Fruit fly (Drosophila melanogaster) whole organism, embryonic: ENCODE data around the gene CG9471.

Experiments
- Ada2b ChIP-seq: fragments of 200-800 bp; sonication (Bioruptor generic); IDR thresholded peaks from 2 replicates; pipeline ENCODE4 v1.3.6; 2022; ENCODE audit warnings: missing biosample characterization, missing genetic modification characterization
- Bdp1 ChIP-seq: fragments of 200-800 bp; sonication (Bioruptor generic); optimal IDR thresholded peaks from 3 replicates; lab custom pipeline; 2016; ENCODE audit warnings: missing biosample characterization, missing genetic modification characterization
- CG11085 ChIP-seq: fragments of 200-800 bp; sonication (Bioruptor generic); IDR thresholded peaks from 2 replicates; pipeline ENCODE4 v1.3.6; 2022; ENCODE audit warnings: missing biosample characterization, missing genetic modification characterization
- CG11093 ChIP-seq: fragments of 200-800 bp; sonication (Bioruptor generic); IDR thresholded peaks from 3 replicates; pipeline ENCODE4 v1.3.6; 2022; ENCODE audit warnings: missing biosample characterization, missing genetic modification characterization
- CG12659 ChIP-seq: fragments of 200-800 bp; sonication (Bioruptor generic); optimal IDR thresholded peaks from 3 replicates; lab custom pipeline; 2017; ENCODE audit warnings: mild to moderate bottlenecking, missing biosample characterization, missing genetic modification reagents, missing genetic modification characterization
- CG13624 ChIP-seq: fragments of 200-800 bp; sonication (Bioruptor generic); optimal IDR thresholded peaks from 2 replicates; lab custom pipeline; 2016; ENCODE audit warnings: missing biosample characterization, missing genetic modification characterization
- CG14710 ChIP-seq: fragments of 200-800 bp; sonication (Bioruptor generic); optimal IDR thresholded peaks from 3 replicates; lab custom pipeline; 2019; ENCODE audit warnings: missing biosample characterization, mild to moderate bottlenecking, missing genetic modification characterization, moderate library complexity
- CG15696 ChIP-seq: fragments of 200-800 bp; sonication (Bioruptor generic); optimal IDR thresholded peaks from 2 replicates; lab custom pipeline; 2019; ENCODE audit warnings: missing biosample characterization, mild to moderate bottlenecking, missing genetic modification characterization, moderate library complexity
- CG18619 ChIP-seq: fragments of 200-800 bp; sonication (Bioruptor generic); optimal IDR thresholded peaks from 3 replicates; lab custom pipeline; 2017; ENCODE audit warnings: missing biosample characterization, mild to moderate bottlenecking, missing genetic modification characterization
- CG2129 ChIP-seq: fragments of 200-800 bp; sonication (Bioruptor generic); IDR thresholded peaks from 2 replicates; pipeline ENCODE4 v1.3.6; 2022; ENCODE audit warnings: missing biosample characterization, missing genetic modification characterization; ENCODE audit not compliant: partially characterized antibody
- CG2678 ChIP-seq: fragments of 200-800 bp; sonication (Bioruptor generic); optimal IDR thresholded peaks from 3 replicates; lab custom pipeline; 2019; ENCODE audit warnings: missing biosample characterization, mild to moderate bottlenecking, missing genetic modification characterization, moderate library complexity
- CG3065 ChIP-seq: fragments of 200-800 bp; sonication (Bioruptor generic); optimal IDR thresholded peaks from 2 replicates; lab custom pipeline; 2016; ENCODE audit warnings: missing biosample characterization, missing genetic modification characterization
- CG3163 ChIP-seq: fragments of 200-800 bp; sonication (Bioruptor generic); optimal IDR thresholded peaks from 3 replicates; lab custom pipeline; 2016; ENCODE audit warnings: missing biosample characterization, missing genetic modification characterization
- CG34376 ChIP-seq: fragments of 200-800 bp; sonication (Bioruptor generic); optimal IDR thresholded peaks from 2 replicates; lab custom pipeline; 2018; ENCODE audit warnings: missing biosample characterization, mild to moderate bottlenecking, missing genetic modification characterization
- CG4360 ChIP-seq: fragments of 200-800 bp; sonication (Bioruptor generic); IDR thresholded peaks from 2 replicates; pipeline ENCODE4 v1.3.6; 2022; ENCODE audit warnings: missing biosample characterization, missing genetic modification characterization
- CG4854 ChIP-seq: fragments of 200-800 bp; sonication (Bioruptor generic); optimal IDR thresholded peaks from 2 replicates; lab custom pipeline; 2016; ENCODE audit warnings: missing biosample characterization, missing genetic modification characterization, inconsistent platforms
- CG6272 ChIP-seq: fragments of 200-800 bp; sonication (Bioruptor generic); IDR thresholded peaks from 2 replicates; pipeline ENCODE4 v1.3.6; 2022; ENCODE audit warnings: missing biosample characterization, missing genetic modification characterization
- CG6689 ChIP-seq: fragments of 200-800 bp; sonication (Bioruptor generic); IDR thresholded peaks from 2 replicates; pipeline ENCODE4 v1.3.6; 2022; ENCODE audit warnings: missing biosample characterization, missing genetic modification characterization
- CG7556 ChIP-seq: fragments of 200-800 bp; sonication (Bioruptor generic); optimal IDR thresholded peaks from 2 replicates; lab custom pipeline; 2017; ENCODE audit warnings: missing biosample characterization, mild to moderate bottlenecking, missing genetic modification characterization
- CG9797 ChIP-seq: fragments of 200-800 bp; sonication (Bioruptor generic); optimal IDR thresholded peaks from 3 replicates; lab custom pipeline; 2018; ENCODE audit warnings: missing biosample characterization, mild to moderate bottlenecking, missing genetic modification characterization
- CG9932 ChIP-seq: fragments of 200-800 bp; sonication (Bioruptor generic); IDR thresholded peaks from 2 replicates; pipeline ENCODE4 v1.3.6; 2022; ENCODE audit warnings: missing biosample characterization, missing genetic modification characterization
- Chrac-16 ChIP-seq: fragments of 200-800 bp; sonication (Bioruptor generic); optimal IDR thresholded peaks from 3 replicates; lab custom pipeline; 2016; ENCODE audit warnings: missing biosample characterization, missing genetic modification characterization
- Dbx ChIP-seq: fragments of 200-800 bp; sonication (Bioruptor generic); IDR thresholded peaks from 3 replicates; pipeline ENCODE4 v1.3.6; 2022; ENCODE audit warnings: missing biosample characterization, missing genetic modification characterization
- Dek ChIP-seq: fragments of 200-800 bp; sonication (Bioruptor generic); optimal IDR thresholded peaks from 3 replicates; lab custom pipeline; 2019; ENCODE audit warnings: missing biosample characterization, mild to moderate bottlenecking, missing genetic modification characterization, moderate library complexity
- E2f1 ChIP-seq: fragments of 200-800 bp; sonication (Bioruptor generic); IDR thresholded peaks from 2 replicates; pipeline ENCODE4 v1.3.6; 2022; ENCODE audit warnings: missing biosample characterization, missing genetic modification characterization
- Ets65A ChIP-seq: fragments of 200-800 bp; sonication (Bioruptor generic); peaks from one replicate; lab custom pipeline; 2016; ENCODE audit warnings: missing biosample characterization, missing genetic modification characterization
- Hr3 ChIP-seq: fragments of 200-800 bp; sonication (Bioruptor generic); optimal IDR thresholded peaks from 3 replicates; lab custom pipeline; 2016; ENCODE audit warnings: missing biosample characterization, missing genetic modification characterization
- Lim3 ChIP-seq: fragments of 200-800 bp; sonication (Bioruptor generic); IDR thresholded peaks from 2 replicates; pipeline ENCODE4 v1.3.6; 2022; ENCODE audit warnings: missing biosample characterization, missing genetic modification characterization
- Med ChIP-seq: fragments of 200-800 bp; sonication (Bioruptor generic); peaks from one replicate; lab custom pipeline; 2016; ENCODE audit warnings: missing biosample characterization, missing genetic modification characterization, mild to moderate bottlenecking, inconsistent platforms, moderate library complexity
- Nf-YB ChIP-seq: fragments of 200-800 bp; sonication (Bioruptor generic); optimal IDR thresholded peaks from 3 replicates; lab custom pipeline; 2019; ENCODE audit warnings: missing biosample characterization, mild to moderate bottlenecking, missing genetic modification characterization, moderate library complexity
- Tbp ChIP-seq: fragments of >200 bp; optimal IDR thresholded peaks from 2 replicates; lab custom pipeline; 2018; ENCODE audit warnings: missing biosample characterization, missing genetic modification characterization
- ab ChIP-seq: fragments of 200-800 bp; sonication (Bioruptor generic); optimal IDR thresholded peaks from 2 replicates; lab custom pipeline; 2016; ENCODE audit warnings: missing biosample characterization, missing genetic modification characterization
- ap ChIP-seq: fragments of 200-800 bp; sonication (Bioruptor generic); IDR thresholded peaks from 2 replicates; pipeline ENCODE4 v1.3.6; 2022; ENCODE audit warnings: missing biosample characterization, missing genetic modification characterization
- ash1 ChIP-seq: fragments of 200-800 bp; sonication (Bioruptor generic); optimal IDR thresholded peaks from 2 replicates; lab custom pipeline; 2018; ENCODE audit warnings: missing biosample characterization, mild to moderate bottlenecking, missing genetic modification characterization
- bigmax ChIP-seq: fragments of 200-800 bp; sonication (Bioruptor generic); optimal IDR thresholded peaks from 2 replicates; lab custom pipeline; 2018; ENCODE audit warnings: missing biosample characterization, mild to moderate bottlenecking, missing genetic modification characterization
- caup ChIP-seq: fragments of 200-800 bp; sonication (Bioruptor generic); optimal IDR thresholded peaks from 3 replicates; lab custom pipeline; 2017; ENCODE audit warnings: missing biosample characterization, mild to moderate bottlenecking, missing genetic modification characterization, moderate library complexity; ENCODE audit not compliant: severe bottlenecking
- chif ChIP-seq, 2 experiments: fragments of 200-800 bp; sonication (Bioruptor generic); optimal IDR thresholded peaks; 3 replicates each; lab custom pipeline; 2016; ENCODE audit warnings: missing biosample characterization in 2 of 2, missing genetic modification characterization in 2 of 2
- crp ChIP-seq, 2 experiments: fragments of 200-800 bp; sonication (Bioruptor generic); optimal IDR thresholded peaks; 2 replicates in 1 of 2; 3 replicates in 1 of 2; lab custom pipeline; 2017; ENCODE audit warnings: missing biosample characterization in 2 of 2, missing genetic modification characterization in 2 of 2, mild to moderate bottlenecking in 1 of 2, moderate library complexity in 1 of 2
- emc ChIP-seq: fragments of 200-800 bp; sonication (Bioruptor generic); optimal IDR thresholded peaks from 2 replicates; lab custom pipeline; 2016; ENCODE audit warnings: missing biosample characterization, missing genetic modification characterization
- fd64A ChIP-seq: fragments of 200-800 bp; sonication (Bioruptor generic); optimal IDR thresholded peaks from 3 replicates; lab custom pipeline; 2018; ENCODE audit warnings: missing biosample characterization, mild to moderate bottlenecking, missing genetic modification characterization
- gcm2 ChIP-seq: fragments of 200-800 bp; sonication (Bioruptor generic); optimal IDR thresholded peaks from 2 replicates; lab custom pipeline; 2016; ENCODE audit warnings: missing biosample characterization, missing genetic modification characterization
- lilli ChIP-seq: fragments of 200-800 bp; sonication (Bioruptor generic); optimal IDR thresholded peaks from 3 replicates; lab custom pipeline; 2016; ENCODE audit warnings: missing biosample characterization, missing genetic modification characterization
- nerfin-1 ChIP-seq: fragments of 200-800 bp; sonication (Bioruptor generic); optimal IDR thresholded peaks from 3 replicates; lab custom pipeline; 2019; ENCODE audit warnings: missing biosample characterization, mild to moderate bottlenecking, missing genetic modification characterization, moderate library complexity
- nmo ChIP-seq: fragments of 200-800 bp; sonication (Bioruptor generic); optimal IDR thresholded peaks from 2 replicates; lab custom pipeline; 2018; ENCODE audit warnings: missing biosample characterization, mild to moderate bottlenecking, missing genetic modification characterization, moderate library complexity
- p53 ChIP-seq: fragments of 200-800 bp; sonication (Bioruptor generic); optimal IDR thresholded peaks from 2 replicates; lab custom pipeline; 2016; ENCODE audit warnings: missing biosample characterization, missing genetic modification characterization
- sima ChIP-seq: fragments of 200-800 bp; sonication (Bioruptor generic); optimal IDR thresholded peaks from 2 replicates; lab custom pipeline; 2016; ENCODE audit warnings: missing biosample characterization, missing genetic modification characterization
- sna ChIP-seq: fragments of 200-800 bp; sonication (Bioruptor generic); IDR thresholded peaks from 2 replicates; pipeline ENCODE4 v1.3.6; 2022; ENCODE audit warnings: missing biosample characterization, missing genetic modification characterization; ENCODE audit not compliant: partially characterized antibody
- tna ChIP-seq: fragments of 200-800 bp; sonication (Bioruptor generic); IDR thresholded peaks from 2 replicates; pipeline ENCODE4 v1.3.6; 2022; ENCODE audit warnings: missing biosample characterization, missing genetic modification characterization; ENCODE audit not compliant: partially characterized antibody
- vvl ChIP-seq: fragments of 200-800 bp; sonication (Bioruptor generic); IDR thresholded peaks from 2 replicates; pipeline ENCODE4 v1.3.6; 2022; ENCODE audit warnings: missing biosample characterization, missing genetic modification characterization

The CG9471 gene

DNA sequence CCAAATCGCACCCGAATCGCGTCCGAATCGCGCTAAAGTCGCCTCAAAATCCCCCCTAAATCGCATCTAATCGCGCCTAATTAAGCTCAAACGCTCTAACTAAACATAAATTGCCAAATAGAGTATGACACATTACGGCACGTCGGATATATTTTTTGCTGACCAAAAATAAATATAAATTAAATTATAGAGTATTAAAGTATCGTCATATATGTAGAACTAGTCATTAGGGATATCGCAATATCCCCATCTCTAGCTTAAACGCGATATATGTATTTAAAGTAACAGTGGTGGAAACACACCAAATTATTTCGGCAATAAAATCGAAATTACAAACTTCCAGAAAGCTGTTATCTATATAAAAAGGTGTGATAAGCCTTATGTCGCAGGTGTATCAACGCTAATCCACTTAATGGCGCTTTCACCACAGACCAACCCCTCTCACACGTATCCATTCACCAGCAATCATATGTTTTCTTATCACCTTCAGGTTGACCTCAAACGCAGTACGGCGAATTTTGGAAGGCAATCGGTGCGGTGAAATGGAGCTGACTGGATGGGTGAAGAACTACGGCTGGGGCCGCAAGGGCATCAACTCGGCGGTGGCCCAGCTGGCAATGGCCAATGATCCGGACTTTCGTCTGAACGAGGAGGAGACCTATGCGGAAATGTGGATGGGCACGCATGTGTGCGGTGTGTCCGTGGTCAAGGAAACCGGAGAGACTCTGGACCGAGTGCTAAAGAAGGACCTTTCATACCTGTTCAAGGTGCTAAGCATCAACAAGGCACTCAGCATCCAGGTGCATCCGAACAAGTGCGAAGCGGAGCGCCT, 11.8 kb downstream of the CG9471 start, which contains the start of gene Mpi (continued):
- no peak for TF ChIP-seq E2f1 (GFP tag; lab: Robert Waterston, UW)
- TF ChIP-seq CG2129: peak; percentile 45; the same call in 1 of the 2 replicates
- no peak for TF ChIP-seq Nf-YB (GFP tag; lab: Kevin White, UChicago)
- peak; percentile 40 for TF ChIP-seq CG14710 (tag; lab: Kevin White, UChicago)
- TF ChIP-seq Hr3 (GFP tag; lab: Kevin White, UChicago): peak; percentile 23
- no peak for TF ChIP-seq ab (GFP tag; lab: Kevin White, UChicago)
- peak in 1 of 2 experiments; percentile 79 for TF ChIP-seq crp (GFP tag; optimal IDR thresholded peaks at IDR 0.05; lab: Kevin White, UChicago)
- TF ChIP-seq p53 (GFP tag; lab: Kevin White, UChicago): no peak
- TF ChIP-seq CG6272 (GFP tag; lab: Robert Waterston, UW): no peak
- no peak for TF ChIP-seq fd64A (GFP tag; lab: Kevin White, UChicago)
- no peak for TF ChIP-seq CG7556 (GFP tag; lab: Kevin White, UChicago)
- no peak for TF ChIP-seq ap
- TF ChIP-seq Ada2b (GFP tag; lab: Robert Waterston, UW): no peak
- no peak for TF ChIP-seq Bdp1 (GFP tag; lab: Kevin White, UChicago)
- no peak for TF ChIP-seq emc
- no peak for TF ChIP-seq CG4360 (GFP tag; lab: Robert Waterston, UW)
- TF ChIP-seq lilli (GFP tag; lab: Kevin White, UChicago): peak; percentile 37
- TF ChIP-seq CG9797 (GFP tag; lab: Kevin White, UChicago): peak; percentile 6
- no peak for TF ChIP-seq CG6689 (GFP tag; lab: Robert Waterston, UW)
- no peak for TF ChIP-seq CG3065 (GFP tag; lab: Kevin White, UChicago)
- TF ChIP-seq Dek (tag; lab: Kevin White, UChicago): no peak
- TF ChIP-seq caup: no peak
- TF ChIP-seq CG2678 (tag; lab: Kevin White, UChicago): no peak
- 0 out of 2 replicates have a peak, but pooled peaks have one; percentile 50 for TF ChIP-seq sna (GFP tag; lab: Robert Waterston, UW)
- peak; percentile 49 for TF ChIP-seq nmo (GFP tag; lab: Kevin White, UChicago)
- TF ChIP-seq CG15696: peak; percentile 34
- no peak for TF ChIP-seq Ets65A
- no peak for TF ChIP-seq CG4854 (GFP tag; lab: Kevin White, UChicago)
- TF ChIP-seq CG9932 (GFP tag; lab: Robert Waterston, UW): peak; percentile 36
- TF ChIP-seq Med: peak; percentile 75
- TF ChIP-seq CG34376 (GFP tag; lab: Kevin White, UChicago): peak; percentile 56
- no peak for TF ChIP-seq CG11093 (GFP tag; lab: Robert Waterston, UW)
- no peak for TF ChIP-seq sima
- no peak for TF ChIP-seq CG3163 (GFP tag; lab: Kevin White, UChicago)
- no peak for TF ChIP-seq tna (GFP tag; lab: Robert Waterston, UW)
- TF ChIP-seq bigmax (GFP tag; lab: Kevin White, UChicago): peak; percentile 20
- TF ChIP-seq Lim3 (GFP tag; lab: Robert Waterston, UW): no peak
- peak; percentile 28 for TF ChIP-seq CG13624 (GFP tag; lab: Kevin White, UChicago)
- peak; percentile 21 for TF ChIP-seq Chrac-16 (GFP tag; lab: Kevin White, UChicago)
- no peak for TF ChIP-seq CG18619
- TF ChIP-seq chif (GFP tag; optimal IDR thresholded peaks at IDR 0.05; lab: Kevin White, UChicago): no peak
- no peak for TF ChIP-seq CG11085 (GFP tag; lab: Robert Waterston, UW)
- TF ChIP-seq ash1 (GFP tag; lab: Kevin White, UChicago): no peak
- 0 out of 3 replicates have a peak, but pooled peaks have one; percentile 3 for TF ChIP-seq Dbx (GFP tag; lab: Robert Waterston, UW)
- peak; percentile 53 for TF ChIP-seq vvl
- TF ChIP-seq CG12659 (GFP tag; lab: Kevin White, UChicago): peak; percentile 62
- no peak for TF ChIP-seq Tbp
- no peak for TF ChIP-seq gcm2 (GFP tag; lab: Kevin White, UChicago)
- TF ChIP-seq nerfin-1 (tag; lab: Kevin White, UChicago): peak; percentile 8
